ENCODE assay signal across 2 fruit fly cellular contexts in genomic region chr3R:13218733-13219132, dm6.
TF ChIP-seq lines count a peak whose summit lies in the region.

No protein-coding gene starts in this region.

- no peak for TF ChIP-seq CTCF in whole organism, embryonic (GFP tag; optimal IDR thresholded peaks at IDR 0.05; lab: Kevin White, UChicago)

TF ChIP-seq in whole organism, embryonic, 481 proteins besides CTCF, POLR2A, EP300 and RAD21 (continues in another document):
- TF ChIP-seq hkb (optimal IDR thresholded peaks at IDR 0.05; lab: Kevin White, UChicago) (no peak), hkb (GFP tag; IDR thresholded peaks at IDR 0.05; lab: Robert Waterston, UW) (no peak), Ssrp (tag; optimal IDR thresholded peaks at IDR 0.05; lab: Kevin White, UChicago) (no peak), CG2120 (GFP tag; optimal IDR thresholded peaks at IDR 0.05; lab: Kevin White, UChicago) (peak; percentile 22), CG32532 (GFP tag; IDR thresholded peaks at IDR 0.05; lab: Robert Waterston, UW) (peak; percentile 69), grau (tag; optimal IDR thresholded peaks at IDR 0.05; lab: Kevin White, UChicago) (peak; percentile 26), CG12769 (tag; optimal IDR thresholded peaks at IDR 0.05; lab: Kevin White, UChicago) (peak; percentile 61), sens (GFP tag; lab: Kevin White, UChicago) (no peak), chm (GFP tag; IDR thresholded peaks at IDR 0.05; lab: Robert Waterston, UW) (no peak), CG17612 (GFP tag; IDR thresholded peaks at IDR 0.05; lab: Robert Waterston, UW) (peak; percentile 28; the same call in 1 of the 2 replicates), ind (GFP tag; optimal IDR thresholded peaks at IDR 0.05; lab: Kevin White, UChicago) (peak; percentile 7), bowl (GFP tag; IDR thresholded peaks at IDR 0.05; lab: Robert Waterston, UW) (no peak), al (GFP tag; IDR thresholded peaks at IDR 0.05; lab: Robert Waterston, UW) (peak; percentile 55; the same call in 1 of the 2 replicates), CG11456 (GFP tag; IDR thresholded peaks at IDR 0.05; lab: Robert Waterston, UW) (no peak), Med (GFP tag; lab: Kevin White, UChicago) (peak; percentile 64), Hmr (GFP tag; optimal IDR thresholded peaks at IDR 0.05; lab: Kevin White, UChicago) (peak; percentile 12), prd (optimal IDR thresholded peaks at IDR 0.05; lab: Kevin White, UChicago) (no peak), prd (GFP tag; IDR thresholded peaks at IDR 0.05; lab: Robert Waterston, UW) (peak; percentile 38; the same call in 1 of the 3 replicates), Hr39 (optimal IDR thresholded peaks at IDR 0.05; lab: Kevin White, UChicago) (no peak), CG31224 (GFP tag; IDR thresholded peaks at IDR 0.05; lab: Robert Waterston, UW) (peak; percentile 27; the same call in 1 of the 2 replicates), Sox100B (GFP tag; optimal IDR thresholded peaks at IDR 0.05; lab: Kevin White, UChicago) (no peak), Fer3 (tag; optimal IDR thresholded peaks at IDR 0.05; lab: Kevin White, UChicago) (peak; percentile 2), Ada2b (GFP tag; IDR thresholded peaks at IDR 0.05; lab: Robert Waterston, UW) (peak; percentile 46), slbo (GFP tag; IDR thresholded peaks at IDR 0.05; lab: Robert Waterston, UW) (peak; percentile 53), C15 (GFP tag; IDR thresholded peaks at IDR 0.05; lab: Robert Waterston, UW) (no peak), CG10147 (GFP tag; optimal IDR thresholded peaks at IDR 0.05; lab: Kevin White, UChicago) (peak; percentile 30), CG9727 (GFP tag; optimal IDR thresholded peaks at IDR 0.05; lab: Kevin White, UChicago) (no peak), CG31441 (GFP tag; IDR thresholded peaks at IDR 0.05; lab: Robert Waterston, UW) (0 out of 2 replicates have a peak, but pooled peaks have one; percentile 16), NFAT (GFP tag; IDR thresholded peaks at IDR 0.05; lab: Robert Waterston, UW) (peak; percentile 58; the same call in 1 of the 2 replicates), unpg (GFP tag; optimal IDR thresholded peaks at IDR 0.05; lab: Kevin White, UChicago) (peak; percentile 11), lmd (GFP tag; IDR thresholded peaks at IDR 0.05; lab: Robert Waterston, UW) (peak; percentile 34; the same call in 1 of the 2 replicates), CG8944 (GFP tag; optimal IDR thresholded peaks at IDR 0.05; lab: Kevin White, UChicago) (no peak), tin (GFP tag; optimal IDR thresholded peaks at IDR 0.05; lab: Kevin White, UChicago) (peak; percentile 18), zfh2 (GFP tag; optimal IDR thresholded peaks at IDR 0.05; lab: Kevin White, UChicago) (peak; percentile 2), CG7556 (GFP tag; optimal IDR thresholded peaks at IDR 0.05; lab: Kevin White, UChicago) (peak; percentile 10), CG2712 (tag; optimal IDR thresholded peaks at IDR 0.05; lab: Kevin White, UChicago) (peak; percentile 6), CG2889 (GFP tag; IDR thresholded peaks at IDR 0.05; lab: Robert Waterston, UW) (no peak), mam (GFP tag; optimal IDR thresholded peaks at IDR 0.05; lab: Kevin White, UChicago) (no peak), gem (tag; optimal IDR thresholded peaks at IDR 0.05; lab: Kevin White, UChicago) (peak; percentile 51), CG42726 (GFP tag; IDR thresholded peaks at IDR 0.05; lab: Robert Waterston, UW; ENCODE audit: partially characterized antibody) (no peak), CG30403 (GFP tag; optimal IDR thresholded peaks at IDR 0.05; lab: Kevin White, UChicago) (peak; percentile 24), salm (tag; optimal IDR thresholded peaks at IDR 0.05; lab: Kevin White, UChicago) (no peak), gcm2 (GFP tag; optimal IDR thresholded peaks at IDR 0.05; lab: Kevin White, UChicago) (no peak), Meics (GFP tag; optimal IDR thresholded peaks at IDR 0.05; lab: Kevin White, UChicago) (peak; percentile 45), zf30C (GFP tag; optimal IDR thresholded peaks at IDR 0.05; lab: Kevin White, UChicago) (no peak), otp (GFP tag; IDR thresholded peaks at IDR 0.05; lab: Robert Waterston, UW) (no peak)

TF ChIP-seq in whole organism, prepupa, 60 proteins besides CTCF, POLR2A, EP300 and RAD21:
- TF ChIP-seq fd59A (GFP tag; optimal IDR thresholded peaks at IDR 0.05; lab: Kevin White, UChicago), result no peak
- peak; percentile 5 for TF ChIP-seq svp (GFP tag; lab: Kevin White, UChicago)
TF ChIP-seq in whole organism, prepupa: peak in this region for 1.
